Worm (Caenorhabditis elegans) whole organism, young adult: Measurements from ENCODE around the gene asp-8.

Experiments
- F23B12.7 ChIP-seq: sonication (generic microtip); optimal IDR thresholded peaks from 2 replicates; lab custom pipeline; 2017; ENCODE audit warnings: missing genetic modification characterization, mild to moderate bottlenecking, missing compliant biosample characterization, antibody characterized with exemption, moderate library complexity; ENCODE audit not compliant: insufficient read depth
- T26A5.8 ChIP-seq: sonication (generic microtip); optimal IDR thresholded peaks from 2 replicates; lab custom pipeline; 2016; ENCODE audit warnings: missing genetic modification characterization, missing compliant biosample characterization
- ccch-3 ChIP-seq: fragments of 200-800 bp; sonication (Bioruptor generic); optimal IDR thresholded peaks from 2 replicates; lab custom pipeline; 2018; ENCODE audit warnings: mild to moderate bottlenecking, missing genetic modification characterization, missing compliant biosample characterization
- egl-18 ChIP-seq: fragments of 200-800 bp; sonication (Bioruptor generic); IDR thresholded peaks from 2 replicates; pipeline ENCODE4 v1.3.6; 2022; ENCODE audit warnings: missing genetic modification reagents, missing genetic modification characterization, missing compliant biosample characterization
- hmg-1.2 ChIP-seq: fragments of 200-800 bp; sonication (Bioruptor generic); IDR thresholded peaks from 2 replicates; pipeline ENCODE4 v1.3.6; 2022; ENCODE audit warnings: missing genetic modification reagents, missing genetic modification characterization, missing compliant biosample characterization
- lsy-27 ChIP-seq: sonication (generic microtip); optimal IDR thresholded peaks from 2 replicates; lab custom pipeline; 2017; ENCODE audit warnings: missing genetic modification characterization, mild to moderate bottlenecking, missing compliant biosample characterization, antibody characterized with exemption, missing genotype, borderline replicate concordance; ENCODE audit not compliant: insufficient read depth
- pbrm-1 ChIP-seq: fragments of 200-800 bp; sonication (Bioruptor generic); IDR thresholded peaks from 2 replicates; pipeline ENCODE4 v1.3.6; 2022; ENCODE audit warnings: missing genetic modification reagents, missing genetic modification characterization, missing compliant biosample characterization
- sdz-38 ChIP-seq: sonication (generic microtip); optimal IDR thresholded peaks from 2 replicates; lab custom pipeline; 2016; ENCODE audit warnings: missing genotype, missing genetic modification characterization, missing compliant biosample characterization
- snpc-1.3 ChIP-seq: sonication (generic microtip); optimal IDR thresholded peaks from 2 replicates; lab custom pipeline; 2017; ENCODE audit warnings: missing genetic modification characterization, mild to moderate bottlenecking, missing compliant biosample characterization, antibody characterized with exemption, moderate library complexity, missing genotype, missing genetic modification reagents; ENCODE audit not compliant: insufficient read depth
- snpc-4 ChIP-seq, 5 experiments: fragments of 150-350 bp in 1 of 5; sonication (generic microtip) in 4 of 5; optimal IDR thresholded peaks; 2 replicates each; lab custom pipeline; 2014 to 2018; ENCODE audit warnings: missing genetic modification characterization in 5 of 5, missing biosample characterization in 3 of 5, antibody characterized with exemption in 2 of 5, mild to moderate bottlenecking in 2 of 5, missing compliant biosample characterization in 2 of 5, missing genotype in 2 of 5, moderate library complexity in 2 of 5, missing genetic modification reagents in 1 of 5
- tbp1 ChIP-seq: fragments of 200-800 bp; sonication (Bioruptor generic); optimal IDR thresholded peaks from 2 replicates; lab custom pipeline; 2018; ENCODE audit warnings: mild to moderate bottlenecking, missing genetic modification characterization, missing compliant biosample characterization
- ztf-22 ChIP-seq: fragments of 200-800 bp; sonication (Bioruptor generic); optimal IDR thresholded peaks from 2 replicates; lab custom pipeline; 2018; ENCODE audit warnings: mild to moderate bottlenecking, missing genetic modification characterization, moderate library complexity, missing compliant biosample characterization

- TF ChIP-seq snpc-4 (GFP tag; optimal IDR thresholded peaks at IDR 0.05; lab: Kevin White, UChicago): no peak
- no peak for TF ChIP-seq snpc-4 (tag; optimal IDR thresholded peaks at IDR 0.05; lab: Kevin White, UChicago)
- TF ChIP-seq egl-18 (GFP tag; lab: Robert Waterston, UW): no peak
- no peak for TF ChIP-seq lsy-27 (tag; lab: Kevin White, UChicago)
- TF ChIP-seq ztf-22 (GFP tag; lab: Kevin White, UChicago): no peak
- no peak for TF ChIP-seq tbp1 (GFP tag; lab: Kevin White, UChicago)
- no peak for TF ChIP-seq snpc-1.3
- no peak for TF ChIP-seq F23B12.7 (tag; lab: Kevin White, UChicago)
- no peak for TF ChIP-seq sdz-38 (tag; lab: Kevin White, UChicago)
- TF ChIP-seq T26A5.8: no peak
- TF ChIP-seq hmg-1.2 (GFP tag; lab: Robert Waterston, UW): no peak
- TF ChIP-seq ccch-3 (GFP tag; lab: Kevin White, UChicago): no peak
- TF ChIP-seq pbrm-1: no peak
Observed at ce11 chrV:2996105-2996504, 28.2 kb upstream of the asp-8 start, which contains the start of gene srw-120.
